Worm (Caenorhabditis elegans) whole organism, midembryonic: ENCODE results near the gene C27A7.6.

Experiments
- klf-2 ChIP-seq: fragments of 200-800 bp; sonication (Bioruptor generic); conservative IDR thresholded peaks from 2 replicates; pipeline ENCODE4 v1.3.6; 2022; ENCODE audit warnings: missing genetic modification reagents, missing genetic modification characterization, missing compliant biosample characterization
- tab-1 ChIP-seq: fragments of 200-800 bp; sonication (Bioruptor generic); IDR thresholded peaks from 2 replicates; pipeline ENCODE4 v1.3.6; 2022; ENCODE audit warnings: missing genetic modification characterization, missing compliant biosample characterization
- ztf-23 ChIP-seq: fragments of 200-800 bp; sonication (Bioruptor generic); IDR thresholded peaks from 2 replicates; pipeline ENCODE4 v1.3.6; 2022; ENCODE audit warnings: missing genetic modification reagents, missing genetic modification characterization, missing compliant biosample characterization

DNA sequence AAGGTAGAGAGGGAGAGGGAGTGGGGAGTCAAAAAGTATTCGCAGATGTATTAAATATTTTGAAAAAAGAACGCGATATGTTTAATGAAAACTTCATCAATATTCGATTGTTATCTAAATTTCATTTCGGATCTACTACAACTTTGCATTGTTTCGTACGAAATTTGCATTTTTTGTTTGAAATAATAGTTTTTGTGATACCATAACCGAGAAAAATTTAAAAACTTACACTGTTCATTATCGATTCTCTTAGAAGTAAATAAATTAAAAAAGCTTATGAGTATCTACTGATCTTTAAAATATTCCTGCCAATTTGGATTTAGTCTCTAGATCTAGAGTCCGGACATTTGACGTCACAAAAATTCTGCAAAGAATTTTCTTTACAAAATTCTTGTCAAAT lies 50.3 kb downstream of the C27A7.6 start, which contains the start of gene R07B7.9:
- TF ChIP-seq klf-2 (no peak), ztf-23 (no peak), tab-1 (GFP tag; lab: Robert Waterston, UW) (no peak)
